Worm (Caenorhabditis elegans) whole organism, mixed stage, embryonic: ENCODE measurements around the gene ZK930.7.

Experiments
- blmp-1 ChIP-seq: fragments of 150-350 bp; optimal IDR thresholded peaks from 2 replicates; lab custom pipeline; 2014; ENCODE audit warnings: missing biosample characterization, missing genetic modification characterization
- ceh-83 ChIP-seq: fragments of 200-800 bp; sonication (Bioruptor generic); optimal IDR thresholded peaks from 2 replicates; lab custom pipeline; 2018; ENCODE audit warnings: mild to moderate bottlenecking, missing genetic modification characterization, missing compliant biosample characterization
- ces-1 ChIP-seq: fragments of 150-350 bp; optimal IDR thresholded peaks from 2 replicates; lab custom pipeline; 2014; ENCODE audit warnings: missing biosample characterization, missing genetic modification reagents, missing genetic modification characterization
- lin-13 ChIP-seq: fragments of 150-350 bp; optimal IDR thresholded peaks from 2 replicates; lab custom pipeline; 2014; ENCODE audit warnings: missing biosample characterization, missing genetic modification characterization
- mab-5 ChIP-seq: fragments of 150-350 bp; optimal IDR thresholded peaks from 2 replicates; lab custom pipeline; 2014; ENCODE audit warnings: missing biosample characterization, missing genetic modification characterization
- mep-1 ChIP-seq: fragments of 150-350 bp; optimal IDR thresholded peaks from 2 replicates; lab custom pipeline; 2017; ENCODE audit warnings: missing biosample characterization, missing genetic modification reagents, missing genetic modification characterization, inconsistent platforms
- nhr-237 ChIP-seq: fragments of 150-350 bp; optimal IDR thresholded peaks from 2 replicates; lab custom pipeline; 2014; ENCODE audit warnings: missing biosample characterization, missing genetic modification characterization
- nhr-28 ChIP-seq: fragments of 150-350 bp; optimal IDR thresholded peaks from 2 replicates; lab custom pipeline; 2014; ENCODE audit warnings: missing biosample characterization, missing genetic modification characterization
- pha-4 ChIP-seq: fragments of 150-350 bp; optimal IDR thresholded peaks from 2 replicates; lab custom pipeline; 2018; ENCODE audit warnings: missing biosample characterization, missing genetic modification reagents, missing genetic modification characterization
- sem-2 ChIP-seq: fragments of 200-800 bp; sonication (Bioruptor generic); optimal IDR thresholded peaks from 2 replicates; lab custom pipeline; 2018; ENCODE audit warnings: mild to moderate bottlenecking, missing genetic modification characterization, missing compliant biosample characterization
- snpc-4 ChIP-seq: fragments of 150-350 bp; optimal IDR thresholded peaks from 2 replicates; lab custom pipeline; 2014; ENCODE audit warnings: missing biosample characterization, missing genetic modification characterization
- sptf-1 ChIP-seq: sonication (generic microtip); optimal IDR thresholded peaks from 2 replicates; lab custom pipeline; 2017; ENCODE audit warnings: mild to moderate bottlenecking, missing genetic modification characterization, moderate library complexity, missing compliant biosample characterization
- unc-62 ChIP-seq: fragments of 150-350 bp; optimal IDR thresholded peaks from 2 replicates; lab custom pipeline; 2014; ENCODE audit warnings: missing biosample characterization, missing genetic modification reagents, missing genetic modification characterization
- ztf-11 ChIP-seq: fragments of 150-350 bp; optimal IDR thresholded peaks from 2 replicates; lab custom pipeline; 2014; ENCODE audit warnings: missing biosample characterization, missing genetic modification characterization

ce11 chrII:11879784-11880183 lies 34.6 kb upstream of the ZK930.7 start:
- TF ChIP-seq ztf-11 (tag; lab: Kevin White, UChicago) = no peak
- TF ChIP-seq pha-4 (tag; lab: Kevin White, UChicago) = no peak
- TF ChIP-seq nhr-237 (tag; lab: Kevin White, UChicago) = no peak
- TF ChIP-seq sptf-1 (tag; lab: Kevin White, UChicago) = no peak
- TF ChIP-seq ceh-83 = no peak
- TF ChIP-seq mep-1 (tag; lab: Kevin White, UChicago) = no peak
- TF ChIP-seq mab-5 (tag; lab: Kevin White, UChicago) = no peak
- no peak for TF ChIP-seq snpc-4 (tag; lab: Kevin White, UChicago)
- no peak for TF ChIP-seq sem-2
- TF ChIP-seq unc-62 (GFP tag; lab: Kevin White, UChicago) = no peak
- TF ChIP-seq lin-13 (tag; lab: Kevin White, UChicago) = no peak
- no peak for TF ChIP-seq ces-1 (GFP tag; lab: Kevin White, UChicago)
- no peak for TF ChIP-seq nhr-28 (tag; lab: Kevin White, UChicago)
- TF ChIP-seq blmp-1 = no peak
